Fruit fly (Drosophila melanogaster) whole organism, prepupa: Measurements from ENCODE around the gene siz.

Source experiments
- Blimp-1 ChIP-seq: fragments of 200-800 bp; sonication (Bioruptor generic); optimal IDR thresholded peaks from 3 replicates; lab custom pipeline; 2017; ENCODE audit warnings: missing biosample characterization, missing genetic modification characterization, mild to moderate bottlenecking, moderate library complexity, missing genetic modification reagents
- CG10631 ChIP-seq: fragments of 200-800 bp; sonication (Bioruptor generic); optimal IDR thresholded peaks from 2 replicates; lab custom pipeline; 2016; ENCODE audit warnings: missing biosample characterization, missing genetic modification characterization
- CG10669 ChIP-seq: fragments of 200-800 bp; sonication (Bioruptor generic); optimal IDR thresholded peaks from 3 replicates; lab custom pipeline; 2018; ENCODE audit warnings: missing biosample characterization, mild to moderate bottlenecking, missing genetic modification characterization, moderate library complexity
- CG11294 ChIP-seq: fragments of 200-800 bp; sonication (Bioruptor generic); IDR thresholded peaks from 2 replicates; pipeline ENCODE4 v1.3.6; 2022; ENCODE audit warnings: missing biosample characterization, missing genetic modification characterization
- CG15336 ChIP-seq: fragments of 200-800 bp; sonication (Bioruptor generic); IDR thresholded peaks from 2 replicates; pipeline ENCODE4 v1.3.6; 2022; ENCODE audit warnings: missing biosample characterization, missing genetic modification characterization
- CG1621 ChIP-seq: fragments of 200-800 bp; sonication (Bioruptor generic); optimal IDR thresholded peaks from 3 replicates; lab custom pipeline; 2018; ENCODE audit warnings: missing biosample characterization, mild to moderate bottlenecking, missing genetic modification characterization
- CG16779 ChIP-seq: fragments of 200-800 bp; sonication (Bioruptor generic); optimal IDR thresholded peaks from 3 replicates; lab custom pipeline; 2017; ENCODE audit warnings: missing biosample characterization, mild to moderate bottlenecking, missing genetic modification characterization
- CG3032 ChIP-seq: fragments of 200-800 bp; optimal IDR thresholded peaks from 2 replicates; lab custom pipeline; 2019; ENCODE audit warnings: missing biosample characterization, mild to moderate bottlenecking, missing genetic modification characterization, moderate library complexity
- CG3919 ChIP-seq: fragments of 200-800 bp; sonication (Bioruptor generic); optimal IDR thresholded peaks from 3 replicates; lab custom pipeline; 2016; ENCODE audit warnings: missing biosample characterization, missing genetic modification characterization
- CG4318 ChIP-seq: fragments of 200-800 bp; sonication (Bioruptor generic); optimal IDR thresholded peaks from 3 replicates; lab custom pipeline; 2017; ENCODE audit warnings: missing biosample characterization, mild to moderate bottlenecking, missing genetic modification characterization
- CG6163 ChIP-seq: fragments of 200-800 bp; sonication (Bioruptor generic); IDR thresholded peaks from 3 replicates; pipeline ENCODE4 v1.3.6; 2022; ENCODE audit warnings: missing biosample characterization, missing genetic modification characterization
- CG6808 ChIP-seq: fragments of 200-800 bp; sonication (Bioruptor generic); optimal IDR thresholded peaks from 3 replicates; lab custom pipeline; 2017; ENCODE audit warnings: missing biosample characterization, missing genetic modification characterization, mild to moderate bottlenecking, moderate library complexity, missing genetic modification reagents
- CG6854 ChIP-seq: fragments of 200-800 bp; sonication (Bioruptor generic); optimal IDR thresholded peaks from 2 replicates; lab custom pipeline; 2017; ENCODE audit warnings: missing biosample characterization, mild to moderate bottlenecking, missing genetic modification characterization
- CG7368 ChIP-seq: fragments of 200-800 bp; sonication (Bioruptor generic); optimal IDR thresholded peaks from 3 replicates; lab custom pipeline; 2016; ENCODE audit warnings: missing biosample characterization, missing genetic modification characterization
- CG8319 ChIP-seq: fragments of 200-800 bp; sonication (Bioruptor generic); optimal IDR thresholded peaks from 3 replicates; lab custom pipeline; 2016; ENCODE audit warnings: missing biosample characterization, missing genetic modification characterization
- CG9139 ChIP-seq: fragments of 200-800 bp; sonication (Bioruptor generic); optimal IDR thresholded peaks from 3 replicates; lab custom pipeline; 2017; ENCODE audit warnings: missing biosample characterization, mild to moderate bottlenecking, missing genetic modification characterization
- Eip75B ChIP-seq: fragments of 200-800 bp; sonication (Bioruptor generic); optimal IDR thresholded peaks from 3 replicates; lab custom pipeline; 2016; ENCODE audit warnings: missing biosample characterization, missing genetic modification characterization
- Eip78C ChIP-seq: fragments of 200-800 bp; sonication (Bioruptor generic); peaks from one replicate; lab custom pipeline; 2016; ENCODE audit warnings: missing biosample characterization, missing genetic modification characterization
- Eip93F ChIP-seq: fragments of 200-800 bp; sonication (Bioruptor generic); optimal IDR thresholded peaks from 2 replicates; lab custom pipeline; 2016; ENCODE audit warnings: missing biosample characterization, mild to moderate bottlenecking, missing genetic modification characterization
- Ets21C ChIP-seq: fragments of 200-800 bp; sonication (Bioruptor generic); optimal IDR thresholded peaks from 3 replicates; lab custom pipeline; 2016; ENCODE audit warnings: missing biosample characterization, missing genetic modification characterization
- Ets96B ChIP-seq: fragments of 200-800 bp; optimal IDR thresholded peaks from 2 replicates; lab custom pipeline; 2019; ENCODE audit warnings: missing biosample characterization, mild to moderate bottlenecking, missing genetic modification characterization, moderate library complexity
- Gug ChIP-seq: fragments of 200-800 bp; sonication (Bioruptor generic); IDR thresholded peaks from 2 replicates; pipeline ENCODE4 v1.3.6; 2022; ENCODE audit warnings: missing biosample characterization, missing genetic modification characterization
- Hr38 ChIP-seq: sonication (Bioruptor generic); optimal IDR thresholded peaks from 2 replicates; lab custom pipeline; 2016; ENCODE audit warnings: missing biosample characterization, missing genetic modification characterization
- Hr39 ChIP-seq: fragments of 200-800 bp; sonication (Bioruptor generic); optimal IDR thresholded peaks from 2 replicates; lab custom pipeline; 2016; ENCODE audit warnings: missing biosample characterization, missing genetic modification characterization
- Hr4 ChIP-seq: fragments of 200-800 bp; sonication (Bioruptor generic); optimal IDR thresholded peaks from 3 replicates; lab custom pipeline; 2016; ENCODE audit warnings: missing biosample characterization, missing genetic modification characterization
- Lpt ChIP-seq: fragments of 200-800 bp; sonication (Bioruptor generic); optimal IDR thresholded peaks from 3 replicates; lab custom pipeline; 2016; ENCODE audit warnings: missing biosample characterization, missing genetic modification characterization
- OdsH ChIP-seq: fragments of 200-800 bp; sonication (Bioruptor generic); optimal IDR thresholded peaks from 3 replicates; lab custom pipeline; 2016; ENCODE audit warnings: missing biosample characterization, missing genetic modification characterization
- Smox ChIP-seq: fragments of 200-800 bp; sonication (Bioruptor generic); optimal IDR thresholded peaks from 3 replicates; lab custom pipeline; 2016; ENCODE audit warnings: missing biosample characterization, missing genetic modification characterization
- Sox102F ChIP-seq: fragments of 200-800 bp; sonication (Bioruptor generic); optimal IDR thresholded peaks from 2 replicates; lab custom pipeline; 2016; ENCODE audit warnings: missing biosample characterization, mild to moderate bottlenecking, missing genetic modification characterization
- Sox14 ChIP-seq: fragments of 200-800 bp; sonication (Bioruptor generic); optimal IDR thresholded peaks from 3 replicates; lab custom pipeline; 2016; ENCODE audit warnings: missing biosample characterization, missing genetic modification characterization
- Sox15 ChIP-seq: fragments of 200-800 bp; sonication (Bioruptor generic); optimal IDR thresholded peaks from 3 replicates; lab custom pipeline; 2016; ENCODE audit warnings: missing biosample characterization, missing genetic modification characterization
- achi ChIP-seq: fragments of 200-800 bp; sonication (Bioruptor generic); optimal IDR thresholded peaks from 3 replicates; lab custom pipeline; 2016; ENCODE audit warnings: missing biosample characterization, missing genetic modification characterization
- acj6 ChIP-seq: fragments of 200-800 bp; sonication (Bioruptor generic); optimal IDR thresholded peaks from 3 replicates; lab custom pipeline; 2016; ENCODE audit warnings: missing biosample characterization, missing genetic modification characterization
- cyc ChIP-seq: fragments of 200-800 bp; sonication (Bioruptor generic); optimal IDR thresholded peaks from 3 replicates; lab custom pipeline; 2016; ENCODE audit warnings: missing biosample characterization, missing genetic modification characterization
- dac ChIP-seq: fragments of 200-800 bp; sonication (Bioruptor generic); optimal IDR thresholded peaks from 2 replicates; lab custom pipeline; 2017; ENCODE audit warnings: missing biosample characterization, mild to moderate bottlenecking, missing genetic modification characterization
- dsx ChIP-seq: fragments of 200-800 bp; optimal IDR thresholded peaks from 3 replicates; lab custom pipeline; 2019; ENCODE audit warnings: missing biosample characterization, mild to moderate bottlenecking, missing genetic modification characterization, moderate library complexity; ENCODE audit not compliant: poor library complexity, severe bottlenecking
- eg ChIP-seq: fragments of 200-800 bp; sonication (Bioruptor generic); IDR thresholded peaks from 3 replicates; pipeline ENCODE4 v1.3.6; 2022; ENCODE audit warnings: missing biosample characterization, missing genetic modification characterization
- esn ChIP-seq: fragments of 200-800 bp; sonication (Bioruptor generic); optimal IDR thresholded peaks from 2 replicates; lab custom pipeline; 2016; ENCODE audit warnings: missing biosample characterization, mild to moderate bottlenecking, missing genetic modification characterization, moderate library complexity
- fd59A ChIP-seq: fragments of 200-800 bp; sonication (Bioruptor generic); optimal IDR thresholded peaks from 2 replicates; lab custom pipeline; 2017; ENCODE audit warnings: missing biosample characterization, mild to moderate bottlenecking, missing genetic modification characterization, missing genetic modification reagents
- fd85E ChIP-seq: fragments of 200-800 bp; sonication (Bioruptor generic); optimal IDR thresholded peaks from 3 replicates; lab custom pipeline; 2016; ENCODE audit warnings: missing biosample characterization, missing genetic modification characterization
- fkh ChIP-seq: fragments of 200-800 bp; sonication (Bioruptor generic); optimal IDR thresholded peaks from 3 replicates; lab custom pipeline; 2017; ENCODE audit warnings: missing biosample characterization, mild to moderate bottlenecking, missing genetic modification characterization, moderate library complexity
- net ChIP-seq: fragments of 200-800 bp; sonication (Bioruptor generic); optimal IDR thresholded peaks from 3 replicates; lab custom pipeline; 2016; ENCODE audit warnings: missing biosample characterization, missing genetic modification characterization
- salr ChIP-seq, 2 experiments: fragments of 200-800 bp; sonication (Bioruptor generic); optimal IDR thresholded peaks; 3 replicates each; lab custom pipeline; 2016 to 2018; ENCODE audit warnings: missing biosample characterization in 2 of 2, missing genetic modification characterization in 2 of 2, mild to moderate bottlenecking in 1 of 2
- spab ChIP-seq: fragments of 200-800 bp; sonication (Bioruptor generic); optimal IDR thresholded peaks from 2 replicates; lab custom pipeline; 2017; ENCODE audit warnings: missing biosample characterization, mild to moderate bottlenecking, missing genetic modification characterization, missing genetic modification reagents
- ss ChIP-seq, 2 experiments: fragments of 200-800 bp; sonication (Bioruptor generic); optimal IDR thresholded peaks; 2 replicates in 1 of 2; 3 replicates in 1 of 2; lab custom pipeline; 2017 to 2018; ENCODE audit warnings: mild to moderate bottlenecking in 2 of 2, missing biosample characterization in 2 of 2, missing genetic modification characterization in 2 of 2, moderate library complexity in 1 of 2
- svp ChIP-seq: fragments of 200-800 bp; sonication (Bioruptor generic); peaks from one replicate; lab custom pipeline; 2016; ENCODE audit warnings: missing biosample characterization, missing genetic modification characterization
- topi ChIP-seq: fragments of 200-800 bp; sonication (Bioruptor generic); optimal IDR thresholded peaks from 3 replicates; lab custom pipeline; 2016; ENCODE audit warnings: missing biosample characterization, missing genetic modification characterization
- vri ChIP-seq: fragments of 200-800 bp; sonication (Bioruptor generic); optimal IDR thresholded peaks from 3 replicates; lab custom pipeline; 2016; ENCODE audit warnings: missing biosample characterization, mild to moderate bottlenecking, missing genetic modification characterization

The siz gene

DNA sequence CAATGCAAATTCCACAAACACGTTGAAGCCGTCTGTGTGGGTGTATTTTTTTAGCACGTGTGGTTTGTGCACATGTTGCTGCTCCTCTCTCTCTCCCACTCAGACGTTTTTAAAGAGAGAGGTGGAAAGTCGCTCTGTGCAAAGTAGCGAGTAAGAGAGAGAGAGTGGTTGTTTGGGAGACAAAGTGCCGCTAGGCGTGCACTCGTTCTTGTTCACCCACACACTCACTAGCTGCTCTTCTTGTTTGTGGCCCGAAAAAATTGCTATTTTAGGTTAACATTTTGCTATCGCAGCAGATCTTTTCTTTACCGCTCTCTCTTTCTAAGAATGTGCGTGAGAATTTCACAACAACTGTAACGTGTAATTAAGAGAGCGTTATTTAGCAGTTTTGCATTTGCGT is 25.4 kb upstream of the siz start:
- TF ChIP-seq achi, result no peak
- peak; percentile 39; the same call in 1 of the 3 replicates for TF ChIP-seq CG6163 (GFP tag; lab: Robert Waterston, UW)
- no peak for TF ChIP-seq CG3032
- no peak for TF ChIP-seq CG8319 (GFP tag; lab: Kevin White, UChicago)
- TF ChIP-seq fd85E (GFP tag; lab: Kevin White, UChicago), result peak; percentile 21
- TF ChIP-seq ss (GFP tag; optimal IDR thresholded peaks at IDR 0.05; lab: Kevin White, UChicago), result peak in 1 of 2 experiments; percentile 2
- no peak for TF ChIP-seq Lpt
- peak; percentile 24; the same call in 1 of the 3 replicates for TF ChIP-seq eg (GFP tag; lab: Robert Waterston, UW)
- no peak for TF ChIP-seq Eip78C (GFP tag; lab: Kevin White, UChicago)
- TF ChIP-seq CG6854 (GFP tag; lab: Kevin White, UChicago), result no peak
- TF ChIP-seq CG4318 (GFP tag; lab: Kevin White, UChicago), result no peak

DNA sequence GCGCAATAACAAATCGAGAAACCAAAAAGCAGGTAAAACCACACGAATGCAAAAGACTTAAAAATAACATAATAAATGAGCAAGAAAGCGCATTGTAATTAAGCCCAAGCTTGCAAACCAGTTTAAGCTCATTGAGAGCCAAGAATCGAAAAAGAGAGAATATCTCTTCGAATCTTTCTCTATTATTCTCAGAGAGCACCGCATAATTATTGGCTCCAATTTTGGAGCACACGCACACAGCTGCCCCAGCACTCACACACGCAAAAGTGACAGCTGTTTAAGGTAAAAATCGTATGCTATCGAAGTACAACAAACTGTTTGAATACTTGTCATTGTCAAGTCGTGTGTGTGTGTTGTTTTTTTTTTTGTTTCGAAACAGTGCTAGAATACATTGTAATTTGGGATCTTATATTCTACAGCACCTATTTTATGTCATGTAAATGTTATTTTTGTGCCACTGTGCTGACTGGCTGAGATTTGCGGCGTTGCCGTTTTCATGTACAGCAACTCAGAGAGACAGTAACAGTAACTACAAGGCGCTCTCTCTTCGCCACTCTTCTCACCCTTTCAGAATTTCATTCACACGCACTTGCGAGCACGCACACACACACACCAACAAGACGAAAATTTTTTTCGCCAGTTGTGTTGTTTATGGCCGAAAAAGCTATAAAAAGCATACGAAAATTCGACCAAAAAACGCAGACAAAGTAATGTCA is 24.8 kb upstream of the siz start:
- TF ChIP-seq net, result peak; percentile 78
- TF ChIP-seq Smox (GFP tag; lab: Kevin White, UChicago), result peak; percentile 82
- peak; percentile 81 for TF ChIP-seq cyc (GFP tag; lab: Kevin White, UChicago)
- TF ChIP-seq Hr4 (GFP tag; lab: Kevin White, UChicago), result peak; percentile 69
- peak; percentile 33 to 75 for TF ChIP-seq salr (GFP tag; optimal IDR thresholded peaks at IDR 0.05; lab: Kevin White, UChicago)
- peak; percentile 85 for TF ChIP-seq topi (GFP tag; lab: Kevin White, UChicago)
- TF ChIP-seq CG4318 (GFP tag; lab: Kevin White, UChicago), result peak; percentile 27
- TF ChIP-seq svp (GFP tag; lab: Kevin White, UChicago), result peak; percentile 91
- peak; percentile 78 for TF ChIP-seq vri (GFP tag; lab: Kevin White, UChicago)
- TF ChIP-seq dsx (GFP tag; lab: Kevin White, UChicago), result peak; percentile 76
- peak; percentile 78 for TF ChIP-seq CG10631 (GFP tag; lab: Kevin White, UChicago)
- no peak for TF ChIP-seq Eip93F
- peak; percentile 61 for TF ChIP-seq Gug (GFP tag; lab: Robert Waterston, UW)
- peak; percentile 35 for TF ChIP-seq CG6808 (GFP tag; lab: Kevin White, UChicago)
- peak; percentile 26 for TF ChIP-seq CG9139 (GFP tag; lab: Kevin White, UChicago)
- peak; percentile 68 for TF ChIP-seq Lpt
- peak; percentile 84 for TF ChIP-seq CG3919 (GFP tag; lab: Kevin White, UChicago)
- peak; percentile 71 for TF ChIP-seq OdsH
- TF ChIP-seq eg (GFP tag; lab: Robert Waterston, UW), result peak; percentile 82
- TF ChIP-seq Sox102F, result peak; percentile 89
- peak; percentile 89 for TF ChIP-seq Sox14
- peak; percentile 64 for TF ChIP-seq Sox15 (GFP tag; lab: Kevin White, UChicago)
- TF ChIP-seq CG1621 (tag; lab: Kevin White, UChicago), result peak; percentile 46
- peak; percentile 69 for TF ChIP-seq CG11294 (GFP tag; lab: Robert Waterston, UW)
- TF ChIP-seq CG16779 (tag; lab: Kevin White, UChicago), result peak; percentile 68
- peak; percentile 78 for TF ChIP-seq acj6 (GFP tag; lab: Kevin White, UChicago)
- peak; percentile 34 for TF ChIP-seq spab (GFP tag; lab: Kevin White, UChicago)
- TF ChIP-seq esn (GFP tag; lab: Kevin White, UChicago), result peak; percentile 88
- TF ChIP-seq CG15336 (GFP tag; lab: Robert Waterston, UW), result peak; percentile 85
- TF ChIP-seq Eip78C (GFP tag; lab: Kevin White, UChicago), result peak; percentile 95
- peak; percentile 60 for TF ChIP-seq CG7368 (GFP tag; lab: Kevin White, UChicago)
- peak; percentile 46 for TF ChIP-seq dac (GFP tag; lab: Kevin White, UChicago)
- TF ChIP-seq achi, result peak; percentile 87
- peak; percentile 87 for TF ChIP-seq Eip75B (GFP tag; lab: Kevin White, UChicago)
- TF ChIP-seq Hr38, result no peak
- TF ChIP-seq Hr39 (GFP tag; lab: Kevin White, UChicago), result peak; percentile 85
- TF ChIP-seq CG10669 (GFP tag; lab: Kevin White, UChicago), result peak; percentile 60
- TF ChIP-seq fkh (GFP tag; lab: Kevin White, UChicago), result no peak
- peak; percentile 12 for TF ChIP-seq fd59A
- TF ChIP-seq Ets96B (tag; lab: Kevin White, UChicago), result peak; percentile 31
- peak; percentile 74 for TF ChIP-seq Ets21C (GFP tag; lab: Kevin White, UChicago)
- peak; percentile 66 for TF ChIP-seq CG8319 (GFP tag; lab: Kevin White, UChicago)
- peak; percentile 7 for TF ChIP-seq Blimp-1 (GFP tag; lab: Kevin White, UChicago)
